Fruit fly (Drosophila melanogaster): ENCODE measurements around the gene Task7.
A peak's percentile ranks its signal among the peaks of the same experiment; 100 is the strongest.

DNA sequence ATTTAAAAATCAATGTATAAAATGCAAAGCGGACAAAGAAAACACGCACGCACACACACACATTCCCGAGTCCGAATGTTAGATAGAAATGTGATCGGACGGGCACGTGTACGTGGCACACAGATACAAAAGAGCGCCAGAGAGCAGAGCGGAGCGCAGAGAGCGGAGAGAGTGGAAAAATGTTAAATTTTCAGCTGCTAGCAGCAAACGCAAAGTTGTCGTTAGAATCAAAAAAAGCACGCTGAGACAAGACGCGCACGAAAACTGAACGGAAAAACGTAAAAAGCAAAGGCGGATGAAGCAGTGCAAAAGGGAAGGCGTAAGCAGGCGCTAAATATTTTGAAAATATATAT lies 7.2 kb upstream of the Task7 start:
- TF ChIP-seq lola (GFP tag; optimal IDR thresholded peaks at IDR 0.05) (no peak), Mio (GFP tag; optimal IDR thresholded peaks at IDR 0.05) (no peak), OdsH (GFP tag; optimal IDR thresholded peaks at IDR 0.05) (no peak), GATAd (GFP tag; optimal IDR thresholded peaks at IDR 0.05) (no peak), Hr78 (GFP tag; optimal IDR thresholded peaks at IDR 0.05) (no peak), Myc (optimal IDR thresholded peaks at IDR 0.05) (no peak), Abd-B (GFP tag; optimal IDR thresholded peaks at IDR 0.05) (no peak), dl (GFP tag; optimal IDR thresholded peaks at IDR 0.05; ENCODE audit: insufficient read depth in 1 of 2, partially characterized antibody in 2 of 2) (peak; percentile 95 to 98)
